Worm (Caenorhabditis elegans) whole organism, young adult: Measurements from ENCODE around the gene F14H8.2.
A peak's percentile ranks its signal among the peaks of the same experiment; 100 is the strongest.

Experiments
- F33H1.4 ChIP-seq: fragments of 200-800 bp; sonication (Bioruptor generic); IDR thresholded peaks from 2 replicates; pipeline ENCODE4 v1.3.6; 2022; ENCODE audit warnings: missing genetic modification reagents, missing genetic modification characterization, missing compliant biosample characterization
- F49E8.2 ChIP-seq: sonication (generic microtip); optimal IDR thresholded peaks from 3 replicates; lab custom pipeline; 2017; ENCODE audit warnings: missing genetic modification characterization, mild to moderate bottlenecking, missing compliant biosample characterization, antibody characterized with exemption, moderate library complexity; ENCODE audit not compliant: insufficient read depth
- Y67H2A.10 ChIP-seq: fragments of 200-800 bp; sonication (Bioruptor generic); conservative IDR thresholded peaks from 2 replicates; pipeline ENCODE4 v1.3.6; 2022; ENCODE audit warnings: missing genetic modification reagents, missing genetic modification characterization, missing compliant biosample characterization
- Y95B8A.8 ChIP-seq: fragments of 200-800 bp; sonication (Bioruptor generic); IDR thresholded peaks from 2 replicates; pipeline ENCODE4 v1.3.6; 2022; ENCODE audit warnings: missing genetic modification reagents, missing genetic modification characterization, missing compliant biosample characterization
- ZK185.1 ChIP-seq: sonication (generic microtip); optimal IDR thresholded peaks from 2 replicates; lab custom pipeline; 2016; ENCODE audit warnings: mild to moderate bottlenecking, missing genetic modification characterization, missing compliant biosample characterization; ENCODE audit not compliant: poor library complexity, severe bottlenecking
- akir-1 ChIP-seq: fragments of 200-800 bp; sonication (Bioruptor generic); optimal IDR thresholded peaks from 2 replicates; lab custom pipeline; 2018; ENCODE audit warnings: mild to moderate bottlenecking, missing genetic modification characterization, moderate library complexity, missing compliant biosample characterization
- atf-7 ChIP-seq: sonication (generic microtip); optimal IDR thresholded peaks from 2 replicates; lab custom pipeline; 2017; ENCODE audit warnings: mild to moderate bottlenecking, missing genetic modification characterization, missing compliant biosample characterization
- athp-1 ChIP-seq: sonication (generic microtip); optimal IDR thresholded peaks from 2 replicates; lab custom pipeline; 2017; ENCODE audit warnings: mild to moderate bottlenecking, missing genetic modification characterization, missing compliant biosample characterization
- attf-6 ChIP-seq: fragments of 200-800 bp; sonication (Bioruptor generic); IDR thresholded peaks from 2 replicates; pipeline ENCODE4 v1.3.6; 2022; ENCODE audit warnings: missing genetic modification reagents, missing genetic modification characterization, missing compliant biosample characterization
- bed-2 ChIP-seq: fragments of 200-800 bp; sonication (Bioruptor generic); IDR thresholded peaks from 2 replicates; pipeline ENCODE4 v1.3.6; 2022; ENCODE audit warnings: missing genetic modification reagents, missing genetic modification characterization, missing compliant biosample characterization
- ccch-3 ChIP-seq: fragments of 200-800 bp; sonication (Bioruptor generic); optimal IDR thresholded peaks from 2 replicates; lab custom pipeline; 2018; ENCODE audit warnings: mild to moderate bottlenecking, missing genetic modification characterization, missing compliant biosample characterization
- cebp-2 ChIP-seq: fragments of 200-800 bp; sonication (Bioruptor generic); IDR thresholded peaks from 2 replicates; pipeline ENCODE4 v1.3.6; 2022; ENCODE audit warnings: missing genetic modification characterization, missing compliant biosample characterization
- ceh-40 ChIP-seq: fragments of 200-800 bp; sonication (Bioruptor generic); IDR thresholded peaks from 2 replicates; pipeline ENCODE4 v1.3.6; 2022; ENCODE audit warnings: missing genetic modification characterization, missing compliant biosample characterization
- ceh-58 ChIP-seq: fragments of 200-800 bp; sonication (Bioruptor generic); IDR thresholded peaks from 2 replicates; pipeline ENCODE4 v1.3.6; 2022; ENCODE audit warnings: missing genetic modification characterization, missing compliant biosample characterization
- ceh-79 ChIP-seq: sonication (generic microtip); optimal IDR thresholded peaks from 2 replicates; lab custom pipeline; 2017; ENCODE audit warnings: mild to moderate bottlenecking, missing genetic modification characterization, missing compliant biosample characterization
- dox-1 ChIP-seq: fragments of 200-800 bp; sonication (Bioruptor generic); IDR thresholded peaks from 2 replicates; pipeline ENCODE4 v1.3.6; 2022; ENCODE audit warnings: missing genetic modification reagents, missing genetic modification characterization, missing compliant biosample characterization
- ekl-4 ChIP-seq: fragments of 200-800 bp; sonication (Bioruptor generic); IDR thresholded peaks from 2 replicates; pipeline ENCODE4 v1.3.6; 2022; ENCODE audit warnings: missing genetic modification reagents, missing genetic modification characterization, missing compliant biosample characterization
- him-1 ChIP-seq: sonication (generic microtip); optimal IDR thresholded peaks from 2 replicates; lab custom pipeline; 2016; ENCODE audit warnings: missing genotype, missing genetic modification reagents, missing genetic modification characterization, missing compliant biosample characterization
- hmg-20 ChIP-seq: fragments of 200-800 bp; sonication (Bioruptor generic); IDR thresholded peaks from 2 replicates; pipeline ENCODE4 v1.3.6; 2022; ENCODE audit warnings: missing genetic modification reagents, missing genetic modification characterization, missing compliant biosample characterization
- hrde-1 ChIP-seq: sonication (generic microtip); optimal IDR thresholded peaks from 2 replicates; lab custom pipeline; 2016; ENCODE audit warnings: missing genetic modification characterization, mild to moderate bottlenecking, missing compliant biosample characterization, moderate library complexity, missing genotype, missing genetic modification reagents, borderline replicate concordance
- hsf-1 ChIP-seq: fragments of 200-800 bp; sonication (Bioruptor generic); IDR thresholded peaks from 2 replicates; pipeline ENCODE4 v1.3.6; 2022; ENCODE audit warnings: missing genetic modification reagents, missing genetic modification characterization, missing compliant biosample characterization
- let-607 ChIP-seq, 2 experiments: fragments of 200-800 bp in 1 of 2; sonication (Bioruptor generic) in 1 of 2; sonication (generic microtip) in 1 of 2; optimal IDR thresholded peaks; 2 replicates each; lab custom pipeline; 2016 to 2018; ENCODE audit warnings: mild to moderate bottlenecking in 2 of 2, missing compliant biosample characterization in 2 of 2, missing genetic modification characterization in 2 of 2, moderate library complexity in 2 of 2, missing genotype in 1 of 2
- lin-26 ChIP-seq: fragments of 200-800 bp; sonication (Bioruptor generic); IDR thresholded peaks from 2 replicates; pipeline ENCODE4 v1.3.6; 2022; ENCODE audit warnings: missing genetic modification reagents, missing genetic modification characterization, missing compliant biosample characterization
- lin-54 ChIP-seq: fragments of 200-800 bp; sonication (Bioruptor generic); optimal IDR thresholded peaks from 2 replicates; lab custom pipeline; 2018; ENCODE audit warnings: mild to moderate bottlenecking, missing genetic modification characterization, missing compliant biosample characterization
- madf-3 ChIP-seq: fragments of 200-800 bp; sonication (Bioruptor generic); IDR thresholded peaks from 2 replicates; pipeline ENCODE4 v1.3.6; 2022; ENCODE audit warnings: missing genetic modification reagents, missing genetic modification characterization, missing compliant biosample characterization
- madf-6 ChIP-seq: fragments of 200-800 bp; sonication (Bioruptor generic); IDR thresholded peaks from 2 replicates; pipeline ENCODE4 v1.3.6; 2022; ENCODE audit warnings: missing genetic modification reagents, missing genetic modification characterization, missing compliant biosample characterization
- mes-4 ChIP-seq: sonication (generic microtip); optimal IDR thresholded peaks from 2 replicates; lab custom pipeline; 2016; ENCODE audit warnings: missing genotype, missing genetic modification characterization, missing compliant biosample characterization
- nfya-1 ChIP-seq: sonication (generic microtip); optimal IDR thresholded peaks from 2 replicates; lab custom pipeline; 2017; ENCODE audit warnings: antibody characterized with exemption, missing compliant biosample characterization, missing genetic modification characterization, borderline replicate concordance; ENCODE audit not compliant: insufficient read depth
- nfya-2 ChIP-seq: fragments of 200-800 bp; sonication (Bioruptor generic); IDR thresholded peaks from 2 replicates; pipeline ENCODE4 v1.3.6; 2022; ENCODE audit warnings: missing genetic modification reagents, missing genetic modification characterization, missing compliant biosample characterization
- nfyb-1 ChIP-seq: fragments of 200-800 bp; sonication (Bioruptor generic); IDR thresholded peaks from 2 replicates; pipeline ENCODE4 v1.3.6; 2022; ENCODE audit warnings: missing genetic modification reagents, missing genetic modification characterization, missing compliant biosample characterization
- nhr-120 ChIP-seq: fragments of 200-800 bp; sonication (Bioruptor generic); IDR thresholded peaks from 2 replicates; pipeline ENCODE4 v1.3.6; 2022; ENCODE audit warnings: missing genetic modification characterization, missing compliant biosample characterization
- nhr-80 ChIP-seq: sonication (generic microtip); optimal IDR thresholded peaks from 2 replicates; lab custom pipeline; 2016; ENCODE audit warnings: missing genetic modification characterization, missing compliant biosample characterization
- pbrm-1 ChIP-seq: fragments of 200-800 bp; sonication (Bioruptor generic); IDR thresholded peaks from 2 replicates; pipeline ENCODE4 v1.3.6; 2022; ENCODE audit warnings: missing genetic modification reagents, missing genetic modification characterization, missing compliant biosample characterization
- rcor-1 ChIP-seq: fragments of 200-800 bp; sonication (Bioruptor generic); IDR thresholded peaks from 2 replicates; pipeline ENCODE4 v1.3.6; 2022; ENCODE audit warnings: missing genetic modification reagents, missing genetic modification characterization, missing compliant biosample characterization
- snpc-1.1 ChIP-seq: sonication (generic microtip); optimal IDR thresholded peaks from 2 replicates; lab custom pipeline; 2017; ENCODE audit warnings: missing genetic modification characterization, mild to moderate bottlenecking, missing compliant biosample characterization, antibody characterized with exemption, moderate library complexity, missing genotype, missing genetic modification reagents; ENCODE audit not compliant: insufficient read depth
- snpc-1.3 ChIP-seq: sonication (generic microtip); optimal IDR thresholded peaks from 2 replicates; lab custom pipeline; 2017; ENCODE audit warnings: missing genetic modification characterization, mild to moderate bottlenecking, missing compliant biosample characterization, antibody characterized with exemption, moderate library complexity, missing genotype, missing genetic modification reagents; ENCODE audit not compliant: insufficient read depth
- snpc-3.4 ChIP-seq: sonication (generic microtip); optimal IDR thresholded peaks from 2 replicates; lab custom pipeline; 2017; ENCODE audit warnings: missing genetic modification characterization, mild to moderate bottlenecking, missing compliant biosample characterization, antibody characterized with exemption, moderate library complexity, missing genotype, missing genetic modification reagents
- snpc-4 ChIP-seq, 5 experiments: fragments of 150-350 bp in 1 of 5; sonication (generic microtip) in 4 of 5; optimal IDR thresholded peaks; 2 replicates each; lab custom pipeline; 2014 to 2018; ENCODE audit warnings: missing genetic modification characterization in 5 of 5, missing biosample characterization in 3 of 5, antibody characterized with exemption in 2 of 5, mild to moderate bottlenecking in 2 of 5, missing compliant biosample characterization in 2 of 5, missing genotype in 2 of 5, moderate library complexity in 2 of 5, missing genetic modification reagents in 1 of 5
- tbp1 ChIP-seq: fragments of 200-800 bp; sonication (Bioruptor generic); optimal IDR thresholded peaks from 2 replicates; lab custom pipeline; 2018; ENCODE audit warnings: mild to moderate bottlenecking, missing genetic modification characterization, missing compliant biosample characterization
- tbx-9 ChIP-seq: sonication (generic microtip); optimal IDR thresholded peaks from 2 replicates; lab custom pipeline; 2016; ENCODE audit warnings: borderline replicate concordance, missing genetic modification characterization, inconsistent platforms, missing compliant biosample characterization

The F14H8.2 gene

DNA sequence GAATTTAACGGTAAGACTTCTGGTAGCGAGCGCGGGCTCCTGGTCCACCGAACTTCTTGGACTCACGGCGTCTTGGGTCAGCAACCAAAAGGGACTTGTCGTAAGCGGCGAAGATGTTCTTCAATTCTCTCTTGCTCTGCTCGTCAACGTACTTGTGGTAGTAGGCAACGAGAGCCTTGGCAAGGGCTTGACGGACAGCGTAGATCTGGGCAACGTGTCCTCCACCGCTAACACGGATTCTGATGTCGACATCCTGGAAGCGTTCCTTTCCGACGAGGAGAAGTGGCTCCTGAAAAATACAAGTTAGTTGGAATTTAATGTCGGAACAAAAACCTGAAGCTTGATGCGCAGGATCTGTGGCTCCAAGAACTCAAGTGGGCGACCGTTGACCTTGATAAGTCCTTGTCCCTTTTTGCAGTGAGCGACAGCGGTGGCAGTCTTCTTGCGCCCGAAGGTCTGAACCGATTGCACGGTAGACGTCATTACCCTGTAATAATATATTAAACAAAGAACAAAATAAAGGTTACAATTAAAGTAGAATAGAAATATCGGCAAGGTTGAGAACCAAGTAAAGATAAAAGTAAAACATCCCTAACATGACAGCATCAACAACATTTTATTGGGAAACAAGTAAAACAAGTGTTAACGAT is 19.9 kb downstream of the F14H8.2 start, which contains the start of gene rps-16 (continued):
- TF ChIP-seq cebp-2 (GFP tag; lab: Robert Waterston, UW) (peak; percentile 87; the same call in 1 of the 2 replicates), rcor-1 (GFP tag; lab: Robert Waterston, UW) (peak; percentile 80), akir-1 (GFP tag; lab: Kevin White, UChicago) (no peak), Y67H2A.10 (GFP tag; lab: Robert Waterston, UW) (no peak), dox-1 (GFP tag; lab: Robert Waterston, UW) (peak; percentile 63), hrde-1 (tag; lab: Kevin White, UChicago) (peak; percentile 76), ekl-4 (peak; percentile 89), ceh-79 (peak; percentile 28), nhr-120 (GFP tag; lab: Robert Waterston, UW) (no peak), ceh-40 (GFP tag; lab: Robert Waterston, UW) (0 out of 2 replicates have a peak, but pooled peaks have one; percentile 14), nhr-80 (tag; lab: Kevin White, UChicago) (no peak), snpc-4 (GFP tag; optimal IDR thresholded peaks at IDR 0.05; lab: Kevin White, UChicago) (no peak), snpc-4 (tag; optimal IDR thresholded peaks at IDR 0.05; lab: Kevin White, UChicago) (peak in 2 of 4 experiments; percentile 27 to 29), atf-7 (tag; lab: Kevin White, UChicago) (peak; percentile 62)

DNA sequence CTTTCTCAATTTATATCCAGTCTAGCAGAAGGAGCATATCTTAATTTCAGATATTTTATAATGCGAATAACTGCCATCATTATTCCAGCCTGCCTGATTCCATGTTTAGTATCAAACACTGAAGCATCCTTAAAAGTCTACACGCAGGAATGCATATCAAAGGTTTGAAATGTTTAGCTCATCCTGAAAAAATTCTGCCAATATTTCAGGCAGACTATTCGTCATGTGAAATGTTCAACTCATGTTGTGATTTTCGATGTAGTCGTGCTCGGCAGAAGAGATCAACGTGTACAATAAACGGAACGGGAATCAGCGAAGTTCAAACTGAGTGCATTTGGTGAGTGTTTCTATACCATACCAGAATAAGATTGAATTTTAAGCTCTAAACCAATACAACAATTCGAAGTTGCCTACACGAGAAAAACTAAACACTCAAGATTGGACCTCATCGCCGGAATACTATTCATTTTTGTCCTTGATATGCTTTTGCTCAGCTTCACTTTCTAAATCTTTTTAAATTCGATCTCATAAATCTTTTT is 20.6 kb downstream of the F14H8.2 start, which contains the start of gene T01C3.11:
TSS of gene T01C3.11 (plus strand) at position 51 of the 539 bp plus-strand sequence.
- TF ChIP-seq ceh-79 (no peak), nfya-1 (tag; lab: Kevin White, UChicago) (no peak), tbx-9 (tag; lab: Kevin White, UChicago) (no peak), F33H1.4 (GFP tag; lab: Robert Waterston, UW) (no peak), tbp1 (peak; percentile 32), hrde-1 (tag; lab: Kevin White, UChicago) (peak; percentile 84), snpc-1.3 (peak; percentile 54), mes-4 (tag; lab: Kevin White, UChicago) (peak; percentile 16), F49E8.2 (tag; lab: Kevin White, UChicago) (peak; percentile 68), madf-6 (GFP tag; lab: Robert Waterston, UW) (peak; percentile 57), madf-3 (GFP tag; lab: Robert Waterston, UW) (peak; percentile 82; the same call in 1 of the 2 replicates), nfyb-1 (GFP tag; lab: Robert Waterston, UW) (no peak), ekl-4 (peak; percentile 56; the same call in 1 of the 2 replicates), athp-1 (tag; lab: Kevin White, UChicago) (peak; percentile 34), pbrm-1 (peak; percentile 13; the same call in 1 of the 2 replicates), Y95B8A.8 (GFP tag; lab: Robert Waterston, UW) (no peak), ceh-40 (GFP tag; lab: Robert Waterston, UW) (0 out of 2 replicates have a peak, but pooled peaks have one; percentile 11), him-1 (no peak), lin-54 (GFP tag; lab: Kevin White, UChicago) (peak; percentile 25), snpc-1.1 (tag; lab: Kevin White, UChicago) (peak; percentile 35), ccch-3 (GFP tag; lab: Kevin White, UChicago) (no peak), attf-6 (GFP tag; lab: Robert Waterston, UW) (peak; percentile 53; the same call in 1 of the 2 replicates), hsf-1 (GFP tag; lab: Robert Waterston, UW) (peak; percentile 5; the same call in 1 of the 2 replicates), hmg-20 (GFP tag; lab: Robert Waterston, UW) (no peak), nfya-2 (GFP tag; lab: Robert Waterston, UW) (no peak), let-607 (tag; optimal IDR thresholded peaks at IDR 0.05; lab: Kevin White, UChicago) (no peak), ZK185.1 (peak; percentile 7), ceh-58 (GFP tag; lab: Robert Waterston, UW) (no peak), bed-2 (GFP tag; lab: Robert Waterston, UW) (no peak), lin-26 (GFP tag; lab: Robert Waterston, UW) (no peak), snpc-3.4 (tag; lab: Kevin White, UChicago) (peak; percentile 50)
